Fruit fly (Drosophila melanogaster): Measurements from ENCODE around the gene mRpL40.

mRpL40 gene

DNA sequence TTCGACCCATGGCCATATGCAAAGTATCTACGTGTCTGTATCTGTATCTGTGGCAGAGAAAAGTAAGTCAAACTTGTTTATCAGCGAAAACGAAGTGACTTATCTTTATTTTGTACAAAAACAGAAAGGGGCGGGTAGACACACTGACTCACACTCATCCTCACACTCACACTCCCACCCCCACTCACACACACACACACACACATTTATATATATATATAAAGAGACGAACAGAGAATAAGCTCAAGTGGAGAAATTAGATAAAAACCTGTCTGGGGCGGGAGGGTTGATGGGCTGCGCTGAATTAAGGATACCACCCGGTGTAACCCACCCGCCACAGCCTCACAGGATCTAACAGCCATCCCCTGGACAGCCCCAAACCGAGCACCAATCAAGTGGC, 36.9 kb upstream of the mRpL40 start:
- TF ChIP-seq br (GFP tag; optimal IDR thresholded peaks at IDR 0.05) (no peak), foxo (GFP tag; optimal IDR thresholded peaks at IDR 0.05) (no peak), rgr (GFP tag; optimal IDR thresholded peaks at IDR 0.05) (no peak), Sp1 (GFP tag; optimal IDR thresholded peaks at IDR 0.05) (no peak), pan (optimal IDR thresholded peaks at IDR 0.05) (no peak), sage (GFP tag; optimal IDR thresholded peaks at IDR 0.05) (no peak), dl (GFP tag; optimal IDR thresholded peaks at IDR 0.05; ENCODE audit: insufficient read depth in 1 of 2, partially characterized antibody in 2 of 2) (no peak), CG9705 (GFP tag; optimal IDR thresholded peaks at IDR 0.05) (no peak), sv (GFP tag; optimal IDR thresholded peaks at IDR 0.05) (no peak), jim (GFP tag; optimal IDR thresholded peaks at IDR 0.05) (no peak), Myc (optimal IDR thresholded peaks at IDR 0.05) (no peak), Vsx2 (GFP tag; optimal IDR thresholded peaks at IDR 0.05; ENCODE audit: partially characterized antibody) (no peak), Hr78 (GFP tag; optimal IDR thresholded peaks at IDR 0.05) (no peak), CrebA (GFP tag; optimal IDR thresholded peaks at IDR 0.05; ENCODE audit: borderline replicate concordance) (no peak)

DNA sequence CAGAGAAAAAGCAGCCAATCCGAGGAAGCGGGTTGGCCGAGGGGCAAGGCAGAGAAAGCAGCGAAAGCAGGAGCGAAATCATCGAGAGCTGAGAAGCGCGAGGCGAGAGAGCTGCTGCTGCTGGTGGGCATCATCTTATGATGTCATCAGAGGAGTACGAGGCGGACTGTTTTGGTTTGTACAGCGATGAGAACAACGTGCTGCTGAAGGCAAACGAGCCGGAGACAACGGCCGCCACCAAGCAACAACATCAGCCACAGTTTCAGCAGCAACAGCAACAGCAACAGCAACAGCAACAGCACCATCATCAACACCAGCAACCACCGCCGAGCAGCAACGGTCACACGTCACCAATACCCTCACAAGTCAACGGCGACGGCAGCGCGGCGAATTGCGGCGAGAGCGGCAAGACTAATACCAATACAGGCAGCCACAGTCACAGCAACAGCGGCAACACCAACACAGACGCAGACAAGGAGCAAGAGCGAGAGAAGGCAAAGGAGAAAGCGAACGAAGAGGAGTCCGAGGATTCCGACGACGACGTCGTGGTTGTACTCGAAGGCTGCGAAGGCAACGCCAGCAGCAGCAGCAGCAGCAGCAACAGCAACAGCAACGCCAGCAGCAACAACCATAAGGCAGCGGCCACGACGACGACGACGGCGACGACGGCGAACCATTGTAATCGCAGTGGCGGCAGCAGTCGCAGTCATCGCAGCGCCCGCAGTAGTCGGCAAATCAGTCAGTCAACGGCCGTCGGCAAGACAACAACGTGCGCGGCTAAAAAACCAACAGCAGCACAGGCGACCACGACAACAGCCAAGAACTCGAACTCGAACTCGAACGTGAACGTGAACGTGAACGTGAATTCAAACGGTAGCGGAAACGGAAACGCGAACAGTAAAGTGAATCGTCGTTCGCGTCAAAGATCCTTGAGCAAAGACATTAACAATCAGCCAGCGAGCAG, 35.4 kb upstream of the mRpL40 start:
- TF ChIP-seq Dif (GFP tag; optimal IDR thresholded peaks at IDR 0.05; ENCODE audit: partially characterized antibody) (peak; percentile 10), Vsx2 (GFP tag; optimal IDR thresholded peaks at IDR 0.05; ENCODE audit: partially characterized antibody) (no peak), HLH106 (tag; optimal IDR thresholded peaks at IDR 0.05) (no peak), br (GFP tag; optimal IDR thresholded peaks at IDR 0.05) (no peak), fru (GFP tag; optimal IDR thresholded peaks at IDR 0.05) (peak; percentile 14), pan (optimal IDR thresholded peaks at IDR 0.05) (no peak), Rel (GFP tag; optimal IDR thresholded peaks at IDR 0.05) (peak; percentile 12), Rel (tag; optimal IDR thresholded peaks at IDR 0.05) (no peak), Hnf4 (GFP tag; optimal IDR thresholded peaks at IDR 0.05) (no peak), Sp1 (GFP tag; optimal IDR thresholded peaks at IDR 0.05) (peak; percentile 8), Hr78 (GFP tag; optimal IDR thresholded peaks at IDR 0.05) (no peak), brk (GFP tag; optimal IDR thresholded peaks at IDR 0.05) (no peak), Dfd (GFP tag; optimal IDR thresholded peaks at IDR 0.05) (peak; percentile 91), OdsH (GFP tag; optimal IDR thresholded peaks at IDR 0.05) (no peak), psq (GFP tag; optimal IDR thresholded peaks at IDR 0.05) (peak; percentile 77)

DNA sequence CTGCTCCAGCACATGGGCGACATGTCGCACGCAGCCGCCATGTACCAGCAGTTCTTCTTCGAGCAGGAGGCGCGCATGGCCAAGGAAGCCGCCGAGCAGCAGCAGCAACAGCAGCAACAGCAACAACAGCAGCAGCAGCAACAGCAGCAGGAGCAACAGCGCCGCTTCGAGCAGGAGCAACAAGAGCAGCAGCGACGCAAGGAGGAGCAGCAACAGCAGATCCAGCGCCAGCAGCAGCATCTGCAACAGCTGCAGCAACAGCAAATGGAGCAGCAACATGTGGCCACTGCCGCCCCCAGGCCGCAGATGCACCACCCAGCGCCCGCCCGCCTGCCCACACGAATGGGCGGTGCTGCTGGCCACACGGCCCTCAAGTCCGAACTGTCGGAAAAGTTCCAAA, 32.6 kb upstream of the mRpL40 start:
- peak; percentile 92 for TF ChIP-seq Dfd (GFP tag; optimal IDR thresholded peaks at IDR 0.05)
- TF ChIP-seq lola (GFP tag; optimal IDR thresholded peaks at IDR 0.05), result no peak
- no peak for TF ChIP-seq pan (optimal IDR thresholded peaks at IDR 0.05)

DNA sequence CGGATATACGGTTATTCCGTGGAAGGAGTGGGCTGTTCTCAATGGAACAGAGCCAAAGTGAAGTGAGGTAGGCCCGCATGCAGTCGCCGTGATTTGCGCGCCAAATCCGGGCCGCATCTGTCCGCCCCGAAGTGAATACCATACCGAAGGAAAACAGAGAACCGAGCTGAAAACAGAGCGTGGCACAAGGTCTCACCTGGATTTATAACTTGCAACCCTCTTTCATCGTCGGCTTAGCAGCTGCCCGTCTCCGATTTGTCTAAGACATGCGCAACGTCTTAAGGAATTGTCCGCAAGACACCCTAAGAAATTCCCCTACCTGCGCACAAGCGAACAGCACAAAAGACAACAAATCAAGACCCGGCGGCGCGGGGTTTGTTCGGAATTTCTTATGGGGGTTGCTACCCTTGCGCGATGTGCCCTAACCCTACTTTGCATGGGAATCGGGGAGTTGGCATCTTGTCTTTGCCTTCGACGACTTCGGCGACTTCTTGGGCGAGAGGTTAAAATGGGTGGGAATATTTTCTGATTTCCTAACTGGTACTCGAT, 29.1 kb upstream of the mRpL40 start:
- TF ChIP-seq Sp1 (GFP tag; optimal IDR thresholded peaks at IDR 0.05) (no peak), Hr83 (GFP tag; optimal IDR thresholded peaks at IDR 0.05; ENCODE audit: poor library complexity, severe bottlenecking) (no peak), CG32264 (GFP tag; optimal IDR thresholded peaks at IDR 0.05) (no peak), br (GFP tag; optimal IDR thresholded peaks at IDR 0.05) (no peak), woc (GFP tag; optimal IDR thresholded peaks at IDR 0.05) (no peak), Abd-B (GFP tag; optimal IDR thresholded peaks at IDR 0.05) (no peak), Hnf4 (GFP tag; optimal IDR thresholded peaks at IDR 0.05) (no peak), CG9705 (GFP tag; optimal IDR thresholded peaks at IDR 0.05) (no peak), Hr78 (GFP tag; optimal IDR thresholded peaks at IDR 0.05) (no peak), jim (GFP tag; optimal IDR thresholded peaks at IDR 0.05) (no peak), brk (GFP tag; optimal IDR thresholded peaks at IDR 0.05) (no peak)

DNA sequence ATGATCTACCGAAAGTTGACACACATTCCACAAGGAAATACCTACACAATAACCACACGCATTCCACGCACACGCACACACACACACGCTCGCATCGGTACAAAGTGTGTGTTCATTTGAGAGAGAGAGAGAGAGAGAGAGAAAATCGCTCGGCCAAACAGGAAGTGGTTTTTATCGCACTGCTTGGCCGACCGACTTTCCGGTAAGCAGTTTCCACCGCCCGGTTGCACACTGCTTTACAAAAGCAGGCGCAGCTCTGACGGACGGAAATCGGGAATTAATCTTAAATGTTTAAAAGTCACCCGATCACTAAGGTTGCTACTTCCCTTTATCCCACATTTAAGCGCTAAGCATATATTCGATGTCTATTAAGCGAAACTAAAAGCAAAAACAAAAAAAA, 14.9 kb upstream of the mRpL40 start:
- TF ChIP-seq Dfd (GFP tag; optimal IDR thresholded peaks at IDR 0.05) (peak; percentile 22), fru (GFP tag; optimal IDR thresholded peaks at IDR 0.05) (no peak)
